Fruit fly (Drosophila melanogaster): ENCODE data around the gene CG12288.

CG12288 gene

dm6 chr2L:16882871-16883849 lies 18.9 kb downstream of the CG12288 start (continued):
- TF ChIP-seq Stat92E (GFP tag; optimal IDR thresholded peaks at IDR 0.05): no peak
- TF ChIP-seq ftz-f1 (GFP tag; optimal IDR thresholded peaks at IDR 0.05): peak; percentile 30
- TF ChIP-seq sens (GFP tag): peak; percentile 13
- TF ChIP-seq toy (GFP tag; IDR thresholded peaks at IDR 0.05): 0 out of 2 replicates have a peak, but pooled peaks have one; percentile 20
- TF ChIP-seq Camta (GFP tag; optimal IDR thresholded peaks at IDR 0.05): no peak
- TF ChIP-seq Dek (tag; optimal IDR thresholded peaks at IDR 0.05): no peak
- TF ChIP-seq ems (GFP tag; optimal IDR thresholded peaks at IDR 0.05): no peak
- TF ChIP-seq Rx (GFP tag; IDR thresholded peaks at IDR 0.05): no peak
- no peak for TF ChIP-seq YL-1 (GFP tag; optimal IDR thresholded peaks at IDR 0.05)
- TF ChIP-seq CG14014 (GFP tag; IDR thresholded peaks at IDR 0.05): no peak
- no peak for TF ChIP-seq CG8944 (GFP tag; optimal IDR thresholded peaks at IDR 0.05)
- no peak for TF ChIP-seq Gsc (GFP tag; IDR thresholded peaks at IDR 0.05)
- no peak for TF ChIP-seq Blimp-1 (GFP tag; optimal IDR thresholded peaks at IDR 0.05)
- no peak for TF ChIP-seq NC2β (GFP tag; optimal IDR thresholded peaks at IDR 0.05)
- TF ChIP-seq CG1529 (GFP tag; optimal IDR thresholded peaks at IDR 0.05): no peak
- no peak for TF ChIP-seq repo (GFP tag; optimal IDR thresholded peaks at IDR 0.05)
- TF ChIP-seq dan (GFP tag; IDR thresholded peaks at IDR 0.05): no peak
- 0 out of 3 replicates have a peak, but pooled peaks have one; percentile 45 for TF ChIP-seq Dbx (GFP tag; IDR thresholded peaks at IDR 0.05)
- TF ChIP-seq CG10654 (GFP tag; optimal IDR thresholded peaks at IDR 0.05): no peak
- no peak for TF ChIP-seq shn (GFP tag; optimal IDR thresholded peaks at IDR 0.05)
- no peak for TF ChIP-seq h (optimal IDR thresholded peaks at IDR 0.05)
- TF ChIP-seq CkIIα-i1 (GFP tag; IDR thresholded peaks at IDR 0.05): no peak
- no peak for TF ChIP-seq kah (GFP tag; optimal IDR thresholded peaks at IDR 0.05)
- TF ChIP-seq CHES-1-like (GFP tag; optimal IDR thresholded peaks at IDR 0.05): peak; percentile 14
- TF ChIP-seq Asciz (GFP tag; optimal IDR thresholded peaks at IDR 0.05): peak; percentile 6
- no peak for TF ChIP-seq CG8478 (optimal IDR thresholded peaks at IDR 0.05)
- TF ChIP-seq CG10267 (tag; optimal IDR thresholded peaks at IDR 0.05): no peak
- no peak for TF ChIP-seq CG1602 (GFP tag; optimal IDR thresholded peaks at IDR 0.05)
- TF ChIP-seq CG6654 (GFP tag; optimal IDR thresholded peaks at IDR 0.05): no peak
- no peak for TF ChIP-seq rib (GFP tag; IDR thresholded peaks at IDR 0.05)
- no peak for TF ChIP-seq CG13123 (GFP tag; optimal IDR thresholded peaks at IDR 0.05)
- TF ChIP-seq CG3407 (GFP tag; optimal IDR thresholded peaks at IDR 0.05): no peak
- no peak for TF ChIP-seq Opbp (GFP tag; IDR thresholded peaks at IDR 0.05; ENCODE audit: partially characterized antibody)
- TF ChIP-seq eve (GFP tag; optimal IDR thresholded peaks at IDR 0.05): peak in 1 of 2 experiments; percentile 35
- no peak for TF ChIP-seq CG18599 (GFP tag; optimal IDR thresholded peaks at IDR 0.05)
- TF ChIP-seq scrt (GFP tag; optimal IDR thresholded peaks at IDR 0.05): peak; percentile 61
- TF ChIP-seq nerfin-1 (tag; optimal IDR thresholded peaks at IDR 0.05): no peak
- TF ChIP-seq CG34422 (GFP tag; IDR thresholded peaks at IDR 0.05): no peak
- TF ChIP-seq Hmx (GFP tag; optimal IDR thresholded peaks at IDR 0.05): no peak
- TF ChIP-seq BEAF-32 (GFP tag; optimal IDR thresholded peaks at IDR 0.05): no peak
- no peak for TF ChIP-seq B-H1 (GFP tag; IDR thresholded peaks at IDR 0.05)
- no peak for TF ChIP-seq nmo (GFP tag; optimal IDR thresholded peaks at IDR 0.05)
- no peak for TF ChIP-seq maf-S (GFP tag; optimal IDR thresholded peaks at IDR 0.05)
- no peak for TF ChIP-seq D19A (tag; optimal IDR thresholded peaks at IDR 0.05)
- TF ChIP-seq wor (GFP tag; IDR thresholded peaks at IDR 0.05): no peak
- no peak for TF ChIP-seq klu (GFP tag; IDR thresholded peaks at IDR 0.05)
- TF ChIP-seq run (tag; optimal IDR thresholded peaks at IDR 0.05): no peak
- no peak for TF ChIP-seq Hr51 (GFP tag; optimal IDR thresholded peaks at IDR 0.05)
- TF ChIP-seq chinmo (GFP tag; IDR thresholded peaks at IDR 0.05; ENCODE audit: partially characterized antibody): peak; percentile 56; the same call in 2 of the 4 replicates
- TF ChIP-seq ci (GFP tag; IDR thresholded peaks at IDR 0.05): peak; percentile 47; the same call in 2 of the 3 replicates

Measured in whole organism, embryonic.